Worm (Caenorhabditis elegans) whole organism, early embryonic: ENCODE results near the gene best-24.

Experiments
- B0310.2 ChIP-seq: sonication (generic microtip); optimal IDR thresholded peaks from 2 replicates; lab custom pipeline; 2016; ENCODE audit warnings: mild to moderate bottlenecking, missing genetic modification characterization, missing compliant biosample characterization
- ama-1 ChIP-seq: fragments of 150-350 bp; optimal IDR thresholded peaks from 2 replicates; lab custom pipeline; 2014
- ceh-13 ChIP-seq: fragments of 200-800 bp; sonication (Bioruptor generic); optimal IDR thresholded peaks from 2 replicates; lab custom pipeline; 2018; ENCODE audit warnings: mild to moderate bottlenecking, missing genetic modification characterization, missing compliant biosample characterization
- flt-1 ChIP-seq: fragments of 200-800 bp; sonication (Bioruptor generic); IDR thresholded peaks from 2 replicates; pipeline ENCODE4 v1.3.6; 2022; ENCODE audit warnings: missing genetic modification characterization, missing compliant biosample characterization
- hmbx-1 ChIP-seq: sonication (generic microtip); optimal IDR thresholded peaks from 2 replicates; lab custom pipeline; 2016; ENCODE audit warnings: mild to moderate bottlenecking, missing genetic modification characterization, missing compliant biosample characterization
- hmg-4 ChIP-seq: fragments of 200-800 bp; sonication (Bioruptor generic); optimal IDR thresholded peaks from 2 replicates; lab custom pipeline; 2018; ENCODE audit warnings: mild to moderate bottlenecking, missing genetic modification characterization, missing compliant biosample characterization
- pes-1 ChIP-seq: fragments of 200-800 bp; sonication (Bioruptor generic); IDR thresholded peaks from 2 replicates; pipeline ENCODE4 v1.3.6; 2022; ENCODE audit warnings: missing genetic modification reagents, missing genetic modification characterization, missing compliant biosample characterization
- scrt-1 ChIP-seq: fragments of 200-800 bp; sonication (Bioruptor generic); IDR thresholded peaks from 2 replicates; pipeline ENCODE4 v1.3.6; 2022; ENCODE audit warnings: missing genetic modification characterization, missing compliant biosample characterization
- tbx-11 ChIP-seq: fragments of 200-800 bp; sonication (Bioruptor generic); IDR thresholded peaks from 2 replicates; pipeline ENCODE4 v1.3.6; 2022; ENCODE audit warnings: missing genetic modification characterization, missing compliant biosample characterization
- tra-4 ChIP-seq: sonication (generic microtip); optimal IDR thresholded peaks from 2 replicates; lab custom pipeline; 2017; ENCODE audit warnings: missing genetic modification characterization, missing compliant biosample characterization

DNA sequence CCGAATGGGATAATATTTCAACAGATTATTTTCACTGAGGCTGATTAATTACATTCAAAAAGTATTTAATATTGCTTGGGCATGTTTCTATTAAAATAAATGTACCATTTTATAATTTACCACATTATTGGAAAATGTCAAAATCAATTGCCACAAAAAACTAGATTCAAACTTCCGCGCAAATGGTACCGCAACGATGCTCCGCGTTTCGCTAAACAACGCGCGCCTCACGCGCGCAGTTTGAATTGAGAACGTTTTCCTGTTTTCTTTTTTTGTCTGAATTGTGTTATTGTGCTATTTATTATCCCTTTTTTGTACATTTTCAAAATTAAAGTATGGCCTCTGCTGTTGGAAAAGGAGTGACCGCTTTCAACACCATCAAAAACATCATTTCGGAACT, 40.0 kb downstream of the best-24 start, which contains the start of gene C29E4.12:
- TF ChIP-seq tbx-11 (no peak), ama-1 (no peak), hmbx-1 (tag; lab: Kevin White, UChicago) (no peak), pes-1 (GFP tag; lab: Robert Waterston, UW) (no peak), hmg-4 (GFP tag; lab: Kevin White, UChicago) (no peak), ceh-13 (GFP tag; lab: Kevin White, UChicago) (no peak), flt-1 (no peak), B0310.2 (tag; lab: Kevin White, UChicago) (no peak), tra-4 (tag; lab: Kevin White, UChicago) (no peak), scrt-1 (GFP tag; lab: Robert Waterston, UW) (no peak)
